ENCODE assay signal across 5 fruit fly cellular contexts in the genomic region with DNA sequence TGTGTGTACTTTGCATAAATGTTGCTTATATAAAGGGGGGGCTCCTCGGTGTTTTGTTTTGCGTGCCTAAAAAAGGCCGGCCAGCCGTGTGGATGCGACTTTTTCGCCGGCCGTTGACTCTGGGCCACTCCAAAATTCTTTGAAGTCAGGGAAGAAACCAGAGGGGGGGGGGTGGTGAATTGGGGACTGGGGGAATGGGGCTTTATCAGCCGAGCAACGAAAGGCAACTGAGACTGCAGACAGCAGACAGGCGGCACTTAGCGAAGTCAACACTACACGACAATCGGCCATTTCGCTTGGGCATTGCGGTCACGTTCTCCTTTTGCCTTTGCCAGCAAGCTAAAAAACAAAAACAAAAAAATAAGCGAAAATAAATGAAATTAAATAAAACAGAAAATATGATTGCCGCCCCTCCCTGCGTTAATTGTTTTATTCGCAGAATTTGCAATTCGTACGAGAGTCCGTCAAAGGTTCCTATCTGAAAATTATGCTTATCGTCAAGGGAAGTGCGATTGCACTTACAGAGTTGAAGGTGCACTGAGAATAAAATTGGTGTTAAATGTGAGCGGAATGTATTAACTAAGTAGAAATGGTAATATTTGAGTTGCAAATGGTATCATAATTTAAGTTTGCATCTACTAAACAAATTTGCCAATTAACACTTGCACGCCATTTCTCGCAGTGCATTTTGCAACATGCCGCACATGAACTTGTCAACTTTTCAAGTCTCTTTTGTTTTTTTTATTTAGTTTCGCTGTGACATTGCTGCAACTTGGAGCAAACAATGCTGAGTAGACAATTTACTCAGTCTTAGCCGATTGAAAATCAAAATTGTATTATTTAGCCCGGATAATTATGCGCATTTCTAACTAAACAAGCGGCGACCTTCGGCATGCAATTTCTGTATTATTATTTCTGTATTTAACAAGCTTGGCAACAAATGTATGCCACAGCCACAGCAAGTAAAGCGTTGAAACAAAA.
TF ChIP-seq lines count a peak whose summit lies in the region.

No protein-coding gene starts in this region.

- TF ChIP-seq CTCF in whole organism, embryonic (GFP tag; optimal IDR thresholded peaks at IDR 0.05; lab: Kevin White, UChicago), result no peak

TF ChIP-seq in whole organism, adult, 20 proteins besides CTCF, POLR2A, EP300 and RAD21:
- TF ChIP-seq CG14711 (tag; optimal IDR thresholded peaks at IDR 0.05; lab: Kevin White, UChicago), result peak; percentile 37
- TF ChIP-seq tj (GFP tag; optimal IDR thresholded peaks at IDR 0.05; lab: Kevin White, UChicago), result peak; percentile 84
- TF ChIP-seq Clk (GFP tag; optimal IDR thresholded peaks at IDR 0.05; lab: Kevin White, UChicago), result no peak
- TF ChIP-seq kay (GFP tag; lab: Kevin White, UChicago; ENCODE audit: borderline replicate concordance), result peak; percentile 87
TF ChIP-seq in whole organism, adult: peak in this region for 3.

TF ChIP-seq in whole organism, embryonic, 481 proteins besides CTCF, POLR2A, EP300 and RAD21 (continues in another document):
- TF ChIP-seq HLH3B (GFP tag; IDR thresholded peaks at IDR 0.05; lab: Robert Waterston, UW) (peak; percentile 26; the same call in 1 of the 2 replicates), fd96Cb (tag; optimal IDR thresholded peaks at IDR 0.05; lab: Kevin White, UChicago) (peak; percentile 14), CG14014 (GFP tag; IDR thresholded peaks at IDR 0.05; lab: Robert Waterston, UW) (0 out of 2 replicates have a peak, but pooled peaks have one; percentile 26), row (GFP tag; IDR thresholded peaks at IDR 0.05; lab: Robert Waterston, UW) (0 out of 3 replicates have a peak, but pooled peaks have one; percentile 31), wdn (GFP tag; IDR thresholded peaks at IDR 0.05; lab: Robert Waterston, UW) (no peak), CG3065 (GFP tag; optimal IDR thresholded peaks at IDR 0.05; lab: Kevin White, UChicago) (no peak), CG11247 (GFP tag; IDR thresholded peaks at IDR 0.05; lab: Robert Waterston, UW) (no peak), CG11504 (tag; optimal IDR thresholded peaks at IDR 0.05; lab: Kevin White, UChicago) (peak; percentile 43), CG17359 (tag; optimal IDR thresholded peaks at IDR 0.05; lab: Kevin White, UChicago) (peak; percentile 14), Lpt (GFP tag; optimal IDR thresholded peaks at IDR 0.05; lab: Kevin White, UChicago) (no peak), CG6689 (GFP tag; IDR thresholded peaks at IDR 0.05; lab: Robert Waterston, UW) (peak; percentile 14; the same call in 1 of the 2 replicates), trem (tag; optimal IDR thresholded peaks at IDR 0.05; lab: Kevin White, UChicago) (no peak), phol (tag; optimal IDR thresholded peaks at IDR 0.05; lab: Kevin White, UChicago) (peak; percentile 26), sens (GFP tag; lab: Kevin White, UChicago) (peak; percentile 80), lbe (GFP tag; optimal IDR thresholded peaks at IDR 0.05; lab: Kevin White, UChicago) (peak; percentile 80), HHEX (GFP tag; optimal IDR thresholded peaks at IDR 0.05; lab: Kevin White, UChicago) (no peak), D19A (tag; optimal IDR thresholded peaks at IDR 0.05; lab: Kevin White, UChicago) (no peak)

TF ChIP-seq in whole organism, prepupa, 60 proteins besides CTCF, POLR2A, EP300 and RAD21 (continues in another document):
- TF ChIP-seq Lpt (GFP tag; optimal IDR thresholded peaks at IDR 0.05; lab: Kevin White, UChicago) (peak; percentile 63), CG11294 (GFP tag; IDR thresholded peaks at IDR 0.05; lab: Robert Waterston, UW) (peak; percentile 62), CG31627 (GFP tag; optimal IDR thresholded peaks at IDR 0.05; lab: Kevin White, UChicago) (peak; percentile 69), ss (GFP tag; optimal IDR thresholded peaks at IDR 0.05; lab: Kevin White, UChicago) (peak in 1 of 2 experiments; percentile 60), dsx (GFP tag; optimal IDR thresholded peaks at IDR 0.05; lab: Kevin White, UChicago; ENCODE audit: poor library complexity, severe bottlenecking) (peak; percentile 73), CG6792 (GFP tag; optimal IDR thresholded peaks at IDR 0.05; lab: Kevin White, UChicago) (peak; percentile 58), CG11902 (GFP tag; optimal IDR thresholded peaks at IDR 0.05; lab: Kevin White, UChicago) (peak; percentile 85), CG1621 (tag; optimal IDR thresholded peaks at IDR 0.05; lab: Kevin White, UChicago) (no peak), CG8119 (GFP tag; IDR thresholded peaks at IDR 0.05; lab: Robert Waterston, UW) (peak; percentile 69), Eip75B (GFP tag; optimal IDR thresholded peaks at IDR 0.05; lab: Kevin White, UChicago) (peak; percentile 82), fd59A (GFP tag; optimal IDR thresholded peaks at IDR 0.05; lab: Kevin White, UChicago) (no peak), CG8319 (GFP tag; optimal IDR thresholded peaks at IDR 0.05; lab: Kevin White, UChicago) (peak; percentile 39), Ets96B (tag; optimal IDR thresholded peaks at IDR 0.05; lab: Kevin White, UChicago) (peak; percentile 70), CG6276 (GFP tag; optimal IDR thresholded peaks at IDR 0.05; lab: Kevin White, UChicago) (peak; percentile 46), spab (GFP tag; optimal IDR thresholded peaks at IDR 0.05; lab: Kevin White, UChicago) (peak; percentile 53), Hr4 (GFP tag; optimal IDR thresholded peaks at IDR 0.05; lab: Kevin White, UChicago) (no peak), CG32006 (GFP tag; optimal IDR thresholded peaks at IDR 0.05; lab: Kevin White, UChicago) (peak; percentile 24), fkh (GFP tag; optimal IDR thresholded peaks at IDR 0.05; lab: Kevin White, UChicago) (no peak), Eip93F (GFP tag; optimal IDR thresholded peaks at IDR 0.05; lab: Kevin White, UChicago) (peak; percentile 65)

TF ChIP-seq in whole organism, pupa, 21 proteins besides CTCF, POLR2A, EP300 and RAD21 (continues in another document):
- TF ChIP-seq CG8159 (tag; optimal IDR thresholded peaks at IDR 0.05; lab: Kevin White, UChicago) (peak; percentile 71), fd96Ca (GFP tag; IDR thresholded peaks at IDR 0.05; lab: Robert Waterston, UW) (peak; percentile 74), CG12605 (GFP tag; IDR thresholded peaks at IDR 0.05; lab: Robert Waterston, UW) (no peak; the same call in 1 of the 2 replicates), CG13204 (GFP tag; optimal IDR thresholded peaks at IDR 0.05; lab: Kevin White, UChicago) (no peak), D1 (tag; optimal IDR thresholded peaks at IDR 0.05; lab: Kevin White, UChicago) (no peak), CG4496 (GFP tag; IDR thresholded peaks at IDR 0.05; lab: Robert Waterston, UW) (peak; percentile 75), CG15710 (tag; optimal IDR thresholded peaks at IDR 0.05; lab: Kevin White, UChicago) (no peak), CG32121 (GFP tag; IDR thresholded peaks at IDR 0.05; lab: Robert Waterston, UW) (peak; percentile 59; the same call in 1 of the 2 replicates), CG14655 (GFP tag; optimal IDR thresholded peaks at IDR 0.05; lab: Kevin White, UChicago) (no peak), rn (GFP tag; IDR thresholded peaks at IDR 0.05; lab: Robert Waterston, UW) (0 out of 2 replicates have a peak, but pooled peaks have one; percentile 28), CG8301 (tag; optimal IDR thresholded peaks at IDR 0.05; lab: Kevin White, UChicago) (peak; percentile 53), Pif1B (GFP tag; optimal IDR thresholded peaks at IDR 0.05; lab: Kevin White, UChicago) (peak; percentile 77), Ets98B (GFP tag; IDR thresholded peaks at IDR 0.05; lab: Robert Waterston, UW) (0 out of 2 replicates have a peak, but pooled peaks have one; percentile 22), EcR (GFP tag; optimal IDR thresholded peaks at IDR 0.05; lab: Kevin White, UChicago) (no peak), Snoo (tag; optimal IDR thresholded peaks at IDR 0.05; lab: Kevin White, UChicago) (peak; percentile 90), gl (tag; optimal IDR thresholded peaks at IDR 0.05; lab: Kevin White, UChicago) (no peak), Pif1A (GFP tag; optimal IDR thresholded peaks at IDR 0.05; lab: Kevin White, UChicago) (peak; percentile 87), CG17806 (tag; optimal IDR thresholded peaks at IDR 0.05; lab: Kevin White, UChicago) (peak; percentile 63), CG9948 (tag; optimal IDR thresholded peaks at IDR 0.05; lab: Kevin White, UChicago) (peak; percentile 49), CG10348 (GFP tag; IDR thresholded peaks at IDR 0.05; lab: Robert Waterston, UW) (no peak)

TF ChIP-seq in whole organism, wandering third instar larva, 38 proteins besides CTCF, POLR2A, EP300 and RAD21 (continues in another document):
- TF ChIP-seq Dif (GFP tag; optimal IDR thresholded peaks at IDR 0.05; lab: Kevin White, UChicago; ENCODE audit: partially characterized antibody) (no peak), rgr (GFP tag; optimal IDR thresholded peaks at IDR 0.05; lab: Kevin White, UChicago) (peak; percentile 55), jim (GFP tag; optimal IDR thresholded peaks at IDR 0.05; lab: Kevin White, UChicago) (no peak), dsf (GFP tag; optimal IDR thresholded peaks at IDR 0.05; lab: Kevin White, UChicago; ENCODE audit: borderline replicate concordance) (no peak), Vsx2 (GFP tag; optimal IDR thresholded peaks at IDR 0.05; lab: Kevin White, UChicago; ENCODE audit: partially characterized antibody) (no peak), h (GFP tag; optimal IDR thresholded peaks at IDR 0.05; lab: Kevin White, UChicago) (peak; percentile 65), CrebA (GFP tag; optimal IDR thresholded peaks at IDR 0.05; lab: Kevin White, UChicago; ENCODE audit: borderline replicate concordance) (no peak), sage (GFP tag; optimal IDR thresholded peaks at IDR 0.05; lab: Kevin White, UChicago) (peak; percentile 72), OdsH (GFP tag; optimal IDR thresholded peaks at IDR 0.05; lab: Kevin White, UChicago) (peak; percentile 55), psq (GFP tag; optimal IDR thresholded peaks at IDR 0.05; lab: Kevin White, UChicago) (peak; percentile 21), dl (GFP tag; optimal IDR thresholded peaks at IDR 0.05; lab: Kevin White, UChicago; ENCODE audit: insufficient read depth in 1 of 2, partially characterized antibody in 2 of 2) (no peak), sv (GFP tag; optimal IDR thresholded peaks at IDR 0.05; lab: Kevin White, UChicago) (no peak), usp (GFP tag; optimal IDR thresholded peaks at IDR 0.05; lab: Kevin White, UChicago) (no peak), GATAd (GFP tag; optimal IDR thresholded peaks at IDR 0.05; lab: Kevin White, UChicago) (no peak), woc (GFP tag; optimal IDR thresholded peaks at IDR 0.05; lab: Kevin White, UChicago) (peak; percentile 70), br (GFP tag; optimal IDR thresholded peaks at IDR 0.05; lab: Kevin White, UChicago) (peak; percentile 65), pan (optimal IDR thresholded peaks at IDR 0.05; lab: Kevin White, UChicago) (no peak), Rel (GFP tag; optimal IDR thresholded peaks at IDR 0.05; lab: Kevin White, UChicago) (peak; percentile 13), Rel (tag; optimal IDR thresholded peaks at IDR 0.05; lab: Kevin White, UChicago) (peak; percentile 52), Jra (GFP tag; optimal IDR thresholded peaks at IDR 0.05; lab: Kevin White, UChicago) (peak; percentile 27), CG9705 (GFP tag; optimal IDR thresholded peaks at IDR 0.05; lab: Kevin White, UChicago) (no peak), Hnf4 (GFP tag; optimal IDR thresholded peaks at IDR 0.05; lab: Kevin White, UChicago) (peak; percentile 75)
